Fruit fly (Drosophila melanogaster) whole organism, pupa: ENCODE data around the gene CG18480.
"Not testable (repeated sequence)": the region's sequence is repeated elsewhere in the genome, so short reads cannot be mapped to it uniquely, and the experiment has no call there.

ENCODE experiments used
- CG13204 ChIP-seq: fragments of 200-800 bp; sonication (Bioruptor generic); optimal IDR thresholded peaks from 2 replicates; lab custom pipeline; 2018; ENCODE audit warnings: missing biosample characterization, mild to moderate bottlenecking, missing genetic modification characterization, moderate library complexity
- CG17806 ChIP-seq: fragments of 200-800 bp; sonication (Bioruptor generic); optimal IDR thresholded peaks from 2 replicates; lab custom pipeline; 2018; ENCODE audit warnings: missing biosample characterization, mild to moderate bottlenecking, missing genetic modification characterization, moderate library complexity
- CG34367 ChIP-seq: fragments of 200-800 bp; sonication (Bioruptor generic); optimal IDR thresholded peaks from 2 replicates; lab custom pipeline; 2018; ENCODE audit warnings: missing biosample characterization, mild to moderate bottlenecking, missing genetic modification characterization
- Pif1A ChIP-seq: fragments of 200-800 bp; sonication (Bioruptor generic); optimal IDR thresholded peaks from 3 replicates; lab custom pipeline; 2016; ENCODE audit warnings: missing biosample characterization, missing genetic modification characterization
- Snoo ChIP-seq: fragments of 200-800 bp; sonication (Bioruptor generic); optimal IDR thresholded peaks from 3 replicates; lab custom pipeline; 2017; ENCODE audit warnings: missing biosample characterization, mild to moderate bottlenecking, missing genetic modification characterization, inconsistent platforms

Gene CG18480

dm6 chr2L:15669874-15670273 is 40.1 kb downstream of the CG18480 start, which contains the start of gene CG18478:
Gene CG18478, plus strand, starts transcription at chr2L:15670174.
- not testable (repeated sequence) for TF ChIP-seq Pif1A (GFP tag; lab: Kevin White, UChicago); CG34367 (tag; lab: Kevin White, UChicago); CG17806 (tag; lab: Kevin White, UChicago)

DNA sequence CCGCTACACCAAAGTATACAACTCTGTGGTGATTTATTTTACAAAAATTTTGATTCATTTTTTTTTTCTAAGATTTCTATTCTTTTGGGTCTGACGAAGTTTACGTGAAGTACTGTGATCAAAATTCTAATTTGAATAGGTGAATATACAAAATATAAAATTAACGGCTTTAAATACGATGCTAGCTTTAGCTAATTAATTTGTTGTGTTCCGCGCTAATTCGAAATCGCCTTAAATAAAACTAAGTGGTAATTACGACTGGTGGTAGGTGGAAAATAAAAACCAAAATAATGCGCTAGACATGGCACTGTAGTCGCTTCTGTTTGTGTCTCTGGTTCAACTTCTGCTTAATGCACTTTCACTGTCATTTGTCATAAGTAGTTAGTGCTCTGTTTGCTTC is 46.2 kb downstream of the CG18480 start, which contains the start of gene CG43923:
TSS of gene CG43923 (minus strand) at position 101 of the 400 bp plus-strand sequence.
- not testable (repeated sequence) for TF ChIP-seq CG13204 (GFP tag; lab: Kevin White, UChicago); CG34367 (tag; lab: Kevin White, UChicago); Snoo
